Worm (Caenorhabditis elegans) whole organism, late embryonic: ENCODE measurements around the gene C06G1.1.

ENCODE experiments used
- C08G9.2 ChIP-seq: sonication (generic microtip); optimal IDR thresholded peaks from 2 replicates; lab custom pipeline; 2016; ENCODE audit warnings: mild to moderate bottlenecking, missing genetic modification characterization, moderate library complexity, missing compliant biosample characterization
- C38D4.7 ChIP-seq: fragments of 200-800 bp; sonication (Bioruptor generic); optimal IDR thresholded peaks from 2 replicates; lab custom pipeline; 2018; ENCODE audit warnings: mild to moderate bottlenecking, missing genetic modification characterization, moderate library complexity, missing compliant biosample characterization
- F13H6.1 ChIP-seq: sonication (generic microtip); optimal IDR thresholded peaks from 2 replicates; lab custom pipeline; 2016; ENCODE audit warnings: missing genetic modification characterization, missing compliant biosample characterization
- K02D7.2 ChIP-seq: sonication (generic microtip); optimal IDR thresholded peaks from 2 replicates; lab custom pipeline; 2017; ENCODE audit warnings: mild to moderate bottlenecking, missing genetic modification characterization, missing compliant biosample characterization
- K09A11.1 ChIP-seq: sonication (generic microtip); optimal IDR thresholded peaks from 2 replicates; lab custom pipeline; 2017; ENCODE audit warnings: antibody characterized with exemption, mild to moderate bottlenecking, missing genetic modification characterization, missing compliant biosample characterization; ENCODE audit not compliant: insufficient read depth
- T23F11.4 ChIP-seq: fragments of 200-800 bp; sonication (Bioruptor generic); optimal IDR thresholded peaks from 2 replicates; lab custom pipeline; 2018; ENCODE audit warnings: mild to moderate bottlenecking, missing genetic modification characterization, missing compliant biosample characterization
- Y22D7AL.16 ChIP-seq: sonication (generic microtip); optimal IDR thresholded peaks from 2 replicates; lab custom pipeline; 2016; ENCODE audit warnings: missing genetic modification characterization, missing compliant biosample characterization
- ahr-1 ChIP-seq: sonication (generic microtip); optimal IDR thresholded peaks from 2 replicates; lab custom pipeline; 2016; ENCODE audit warnings: missing genetic modification characterization, missing compliant biosample characterization
- ama-1 ChIP-seq: fragments of 150-350 bp; optimal IDR thresholded peaks from 2 replicates; lab custom pipeline; 2014
- ceh-14 ChIP-seq: sonication (generic microtip); optimal IDR thresholded peaks from 2 replicates; lab custom pipeline; 2016; ENCODE audit warnings: missing genotype, missing genetic modification characterization, missing compliant biosample characterization
- ceh-19 ChIP-seq: fragments of 200-800 bp; sonication (Bioruptor generic); optimal IDR thresholded peaks from 2 replicates; lab custom pipeline; 2018; ENCODE audit warnings: mild to moderate bottlenecking, missing genetic modification characterization, missing compliant biosample characterization
- ceh-22 ChIP-seq: sonication (generic microtip); optimal IDR thresholded peaks from 2 replicates; lab custom pipeline; 2017; ENCODE audit warnings: missing biosample characterization, missing genetic modification characterization
- ceh-24 ChIP-seq: sonication (generic microtip); optimal IDR thresholded peaks from 2 replicates; lab custom pipeline; 2016; ENCODE audit warnings: mild to moderate bottlenecking, missing genetic modification characterization, missing compliant biosample characterization
- ceh-30 ChIP-seq: fragments of 150-350 bp; optimal IDR thresholded peaks from 2 replicates; lab custom pipeline; 2014; ENCODE audit warnings: missing biosample characterization, missing genetic modification characterization
- ceh-34 ChIP-seq: sonication (generic microtip); optimal IDR thresholded peaks from 2 replicates; lab custom pipeline; 2016; ENCODE audit warnings: mild to moderate bottlenecking, missing genetic modification characterization, missing compliant biosample characterization
- ceh-48 ChIP-seq: sonication (generic microtip); optimal IDR thresholded peaks from 2 replicates; lab custom pipeline; 2016; ENCODE audit warnings: missing genetic modification characterization, inconsistent platforms, missing compliant biosample characterization
- ceh-9 ChIP-seq: sonication (generic microtip); optimal IDR thresholded peaks from 2 replicates; lab custom pipeline; 2016; ENCODE audit warnings: mild to moderate bottlenecking, missing genetic modification characterization, inconsistent platforms, missing compliant biosample characterization
- elt-2 ChIP-seq: sonication (generic microtip); optimal IDR thresholded peaks from 2 replicates; lab custom pipeline; 2016; ENCODE audit warnings: missing genetic modification reagents, missing genetic modification characterization, missing compliant biosample characterization
- ets-4 ChIP-seq: sonication (generic microtip); optimal IDR thresholded peaks from 2 replicates; lab custom pipeline; 2016; ENCODE audit warnings: missing genetic modification characterization, missing compliant biosample characterization
- fax-1 ChIP-seq: sonication (generic microtip); optimal IDR thresholded peaks from 2 replicates; lab custom pipeline; 2016; ENCODE audit warnings: missing genotype, missing genetic modification characterization, missing compliant biosample characterization
- fkh-10 ChIP-seq: fragments of 150-350 bp; optimal IDR thresholded peaks from 2 replicates; lab custom pipeline; 2014; ENCODE audit warnings: missing biosample characterization, missing genetic modification reagents, missing genetic modification characterization
- gmeb-2 ChIP-seq: sonication (generic microtip); optimal IDR thresholded peaks from 2 replicates; lab custom pipeline; 2016; ENCODE audit warnings: missing genetic modification characterization, inconsistent platforms, missing compliant biosample characterization
- hlh-15 ChIP-seq: sonication (generic microtip); optimal IDR thresholded peaks from 2 replicates; lab custom pipeline; 2016; ENCODE audit warnings: missing genetic modification characterization, missing compliant biosample characterization
- hlh-30 ChIP-seq: sonication (generic microtip); optimal IDR thresholded peaks from 2 replicates; lab custom pipeline; 2017; ENCODE audit warnings: antibody characterized with exemption, missing genetic modification characterization, missing compliant biosample characterization; ENCODE audit not compliant: insufficient read depth
- hlh-6 ChIP-seq: sonication (generic microtip); optimal IDR thresholded peaks from 2 replicates; lab custom pipeline; 2016; ENCODE audit warnings: missing genotype, missing genetic modification characterization, missing compliant biosample characterization
- hlh-8 ChIP-seq: sonication (generic microtip); optimal IDR thresholded peaks from 2 replicates; lab custom pipeline; 2016; ENCODE audit warnings: missing genotype, missing genetic modification characterization, missing compliant biosample characterization
- lim-6 ChIP-seq: sonication (generic microtip); optimal IDR thresholded peaks from 2 replicates; lab custom pipeline; 2016; ENCODE audit warnings: missing genetic modification characterization, missing compliant biosample characterization
- lin-11 ChIP-seq: fragments of 200-800 bp; sonication (Bioruptor generic); optimal IDR thresholded peaks from 2 replicates; lab custom pipeline; 2018; ENCODE audit warnings: mild to moderate bottlenecking, missing genetic modification characterization, missing compliant biosample characterization
- mec-3 ChIP-seq: sonication (generic microtip); optimal IDR thresholded peaks from 2 replicates; lab custom pipeline; 2016; ENCODE audit warnings: borderline replicate concordance, missing genetic modification characterization, missing compliant biosample characterization
- nfya-1 ChIP-seq: sonication (generic microtip); optimal IDR thresholded peaks from 2 replicates; lab custom pipeline; 2017; ENCODE audit warnings: missing genetic modification characterization, mild to moderate bottlenecking, missing compliant biosample characterization, antibody characterized with exemption, moderate library complexity
- nhr-232 ChIP-seq: sonication (generic microtip); optimal IDR thresholded peaks from 2 replicates; lab custom pipeline; 2016; ENCODE audit warnings: missing genetic modification characterization, missing compliant biosample characterization
- odd-2 ChIP-seq: sonication (generic microtip); optimal IDR thresholded peaks from 2 replicates; lab custom pipeline; 2017; ENCODE audit warnings: antibody characterized with exemption, mild to moderate bottlenecking, missing genetic modification characterization, missing compliant biosample characterization
- pag-3 ChIP-seq: sonication (generic microtip); optimal IDR thresholded peaks from 2 replicates; lab custom pipeline; 2016; ENCODE audit warnings: missing compliant biosample characterization, missing genetic modification characterization, borderline replicate concordance
- pat-9 ChIP-seq: fragments of 200-800 bp; sonication (Bioruptor generic); optimal IDR thresholded peaks from 2 replicates; lab custom pipeline; 2018; ENCODE audit warnings: mild to moderate bottlenecking, missing genetic modification characterization, moderate library complexity, missing compliant biosample characterization
- pax-1 ChIP-seq: fragments of 150-350 bp; optimal IDR thresholded peaks from 2 replicates; lab custom pipeline; 2014; ENCODE audit warnings: missing biosample characterization, missing genetic modification characterization
- pha-2 ChIP-seq: sonication (generic microtip); optimal IDR thresholded peaks from 2 replicates; lab custom pipeline; 2017; ENCODE audit warnings: mild to moderate bottlenecking, missing genetic modification characterization, missing compliant biosample characterization
- pha-4 ChIP-seq: fragments of 150-350 bp; optimal IDR thresholded peaks from 2 replicates; lab custom pipeline; 2018; ENCODE audit warnings: missing biosample characterization, missing genetic modification reagents, missing genetic modification characterization
- ref-2 ChIP-seq: sonication (generic microtip); optimal IDR thresholded peaks from 2 replicates; lab custom pipeline; 2016; ENCODE audit warnings: missing genetic modification characterization, missing compliant biosample characterization
- sdc-2 ChIP-seq: sonication (generic microtip); optimal IDR thresholded peaks from 2 replicates; lab custom pipeline; 2016; ENCODE audit warnings: missing genotype, missing genetic modification characterization, missing compliant biosample characterization
- syd-9 ChIP-seq: sonication (generic microtip); optimal IDR thresholded peaks from 2 replicates; lab custom pipeline; 2016; ENCODE audit warnings: mild to moderate bottlenecking, missing genetic modification characterization, moderate library complexity, missing compliant biosample characterization
- tbx-7 ChIP-seq: sonication (generic microtip); optimal IDR thresholded peaks from 2 replicates; lab custom pipeline; 2016; ENCODE audit warnings: missing genotype, missing genetic modification characterization, missing compliant biosample characterization
- unc-3 ChIP-seq, 2 experiments: fragments of 200-800 bp in 1 of 2; sonication (Bioruptor generic) in 1 of 2; sonication (generic microtip) in 1 of 2; conservative IDR thresholded peaks in 1 of 2; optimal IDR thresholded peaks in 1 of 2; 2 replicates each; pipeline versions ENCODE4 v1.3.6 to Lab custom; 2016 to 2022; ENCODE audit warnings: missing compliant biosample characterization in 2 of 2, missing genetic modification characterization in 2 of 2, missing genetic modification reagents in 1 of 2
- unc-42 ChIP-seq: sonication (generic microtip); optimal IDR thresholded peaks from 2 replicates; lab custom pipeline; 2016; ENCODE audit warnings: missing genotype, missing genetic modification characterization, missing compliant biosample characterization
- unc-55 ChIP-seq: sonication (generic microtip); optimal IDR thresholded peaks from 2 replicates; lab custom pipeline; 2017; ENCODE audit warnings: missing biosample characterization, missing genetic modification reagents, missing genetic modification characterization
- unc-86 ChIP-seq: sonication (generic microtip); optimal IDR thresholded peaks from 2 replicates; lab custom pipeline; 2016; ENCODE audit warnings: missing genetic modification characterization, missing compliant biosample characterization
- zip-5 ChIP-seq: sonication (generic microtip); optimal IDR thresholded peaks from 2 replicates; lab custom pipeline; 2016; ENCODE audit warnings: missing genetic modification characterization, missing compliant biosample characterization

Gene C06G1.1

DNA sequence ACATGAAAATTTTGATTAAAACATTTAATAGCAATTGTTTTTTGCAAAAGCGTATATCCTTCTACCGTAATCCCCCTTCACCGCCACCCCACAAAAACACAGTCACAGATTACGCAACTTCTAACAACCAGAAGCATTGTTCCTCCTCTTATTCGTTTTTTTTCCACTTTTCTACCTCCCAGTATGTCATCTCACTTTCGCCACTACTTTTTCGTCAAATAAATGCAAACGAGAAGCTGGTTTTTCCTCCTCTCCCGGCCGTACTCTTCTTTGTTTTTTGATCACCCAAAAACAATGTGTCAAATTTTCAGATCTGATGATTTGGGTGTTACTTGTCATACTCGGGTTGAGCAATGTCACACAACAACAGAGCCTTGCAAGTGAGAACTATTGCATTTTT is at the start of gene C06G1.1:
TSS of gene C06G1.1 (plus strand) at position 301 of the 400 bp plus-strand sequence.
- no peak for TF ChIP-seq ceh-48 (tag; lab: Kevin White, UChicago)

DNA sequence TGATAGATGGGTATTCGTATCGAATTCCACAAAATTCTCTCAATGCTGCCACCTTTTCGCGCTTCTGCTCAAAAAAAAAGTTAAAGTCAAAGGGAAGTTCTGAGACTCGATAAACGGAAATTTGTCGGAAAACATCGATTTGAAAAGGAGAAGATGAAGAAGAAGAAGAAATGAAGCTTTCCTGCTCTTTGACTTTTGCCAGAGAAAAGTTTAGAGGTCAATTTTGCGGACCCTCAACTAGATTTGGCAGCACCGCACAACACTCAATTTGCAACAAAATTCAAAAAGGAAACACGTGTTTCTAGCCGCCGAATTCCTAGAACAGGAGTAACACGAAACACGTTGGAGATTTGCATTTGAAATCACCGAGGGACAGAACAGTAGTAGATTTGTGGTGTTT is 45.0 kb upstream of the C06G1.1 start:
- no peak for TF ChIP-seq ceh-14 (tag; lab: Kevin White, UChicago)
- TF ChIP-seq, all 69 proteins: peak for 0

DNA sequence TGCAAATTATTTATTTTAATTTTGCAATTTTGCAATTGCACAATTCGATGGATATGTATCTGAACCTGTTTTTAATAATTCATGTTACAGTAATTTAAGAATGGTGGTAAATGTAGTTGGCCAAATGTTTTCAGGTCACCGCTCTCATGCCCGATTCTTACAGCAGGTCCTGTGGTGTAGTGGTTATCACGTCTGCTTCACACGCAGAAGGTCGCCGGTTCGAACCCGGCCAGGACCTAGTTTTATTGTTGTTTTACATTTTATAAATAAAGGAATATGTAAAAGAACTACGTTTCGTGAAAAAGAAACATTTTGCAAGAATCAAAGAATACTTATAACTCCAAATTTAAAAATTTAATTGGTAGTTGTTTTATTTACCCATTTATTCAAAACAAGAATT is 42.9 kb upstream of the C06G1.1 start:
- TF ChIP-seq elt-2 (no peak), nhr-232 (tag; lab: Kevin White, UChicago) (no peak), K09A11.1 (tag; lab: Kevin White, UChicago) (no peak), ahr-1 (no peak), F13H6.1 (tag; lab: Kevin White, UChicago) (no peak), C38D4.7 (GFP tag; lab: Kevin White, UChicago) (no peak), zip-5 (tag; lab: Kevin White, UChicago) (no peak), ceh-22 (no peak), unc-3 (GFP tag; conservative IDR thresholded peaks at IDR 0.05; lab: Robert Waterston, UW) (no peak), unc-3 (tag; optimal IDR thresholded peaks at IDR 0.05; lab: Kevin White, UChicago) (no peak), ceh-19 (GFP tag; lab: Kevin White, UChicago) (no peak), mec-3 (no peak), ref-2 (no peak), Y22D7AL.16 (no peak), tbx-7 (no peak), K02D7.2 (no peak), nfya-1 (tag; lab: Kevin White, UChicago) (no peak), T23F11.4 (GFP tag; lab: Kevin White, UChicago) (no peak), pha-4 (tag; lab: Kevin White, UChicago) (no peak), fax-1 (no peak), pax-1 (tag; lab: Kevin White, UChicago) (no peak)

DNA sequence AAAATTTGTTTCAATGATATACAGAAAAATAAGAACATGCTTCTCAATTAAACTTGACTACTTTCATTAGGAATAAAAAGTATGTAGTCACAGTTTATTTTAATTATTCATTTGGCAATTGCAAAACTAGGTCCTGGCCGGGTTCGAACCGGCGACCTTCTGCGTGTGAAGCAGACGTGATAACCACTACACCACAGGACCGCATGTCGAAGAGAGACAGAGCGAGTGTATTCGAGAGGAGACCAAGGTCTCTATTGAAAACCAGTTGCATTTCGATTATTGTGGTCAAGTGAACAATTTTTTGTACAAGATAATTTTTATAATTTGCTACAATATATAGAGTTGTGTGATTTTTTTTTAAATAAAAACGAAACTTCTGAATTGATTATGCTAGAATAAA is 42.3 kb upstream of the C06G1.1 start:
- no peak for TF ChIP-seq ceh-24 (tag; lab: Kevin White, UChicago)
- peak; percentile 40 for TF ChIP-seq unc-86
- TF ChIP-seq ceh-48 (tag; lab: Kevin White, UChicago), result peak; percentile 28
- peak; percentile 41 for TF ChIP-seq hlh-6 (tag; lab: Kevin White, UChicago)
- TF ChIP-seq nhr-232 (tag; lab: Kevin White, UChicago), result peak; percentile 41
- no peak for TF ChIP-seq hlh-15 (tag; lab: Kevin White, UChicago)
- no peak for TF ChIP-seq syd-9 (tag; lab: Kevin White, UChicago)
- TF ChIP-seq pat-9 (tag; lab: Kevin White, UChicago), result peak; percentile 58
- peak; percentile 59 for TF ChIP-seq fax-1
- peak; percentile 80 for TF ChIP-seq sdc-2 (tag; lab: Kevin White, UChicago)
- no peak for TF ChIP-seq ceh-30 (tag; lab: Kevin White, UChicago)
- TF ChIP-seq ref-2, result peak; percentile 63
- no peak for TF ChIP-seq unc-42 (tag; lab: Kevin White, UChicago)
- TF ChIP-seq hlh-30, result no peak
- TF ChIP-seq lin-11 (tag; lab: Kevin White, UChicago), result peak; percentile 38
- no peak for TF ChIP-seq ama-1 (lab: Kevin White, UChicago)
- no peak for TF ChIP-seq hlh-8
- TF ChIP-seq pha-2, result no peak
- TF ChIP-seq K09A11.1 (tag; lab: Kevin White, UChicago), result peak; percentile 20
- TF ChIP-seq odd-2 (tag; lab: Kevin White, UChicago), result peak; percentile 19
- peak; percentile 23 for TF ChIP-seq ahr-1
- TF ChIP-seq fkh-10, result no peak
- peak; percentile 54 for TF ChIP-seq Y22D7AL.16
- peak; percentile 22 for TF ChIP-seq ceh-34
- no peak for TF ChIP-seq pag-3 (tag; lab: Kevin White, UChicago)
- TF ChIP-seq K02D7.2, result peak; percentile 22
- TF ChIP-seq pha-4 (tag; lab: Kevin White, UChicago), result no peak
- TF ChIP-seq unc-55 (GFP tag; lab: Kevin White, UChicago), result no peak
- no peak for TF ChIP-seq ets-4 (tag; lab: Kevin White, UChicago)
- peak; percentile 48 for TF ChIP-seq gmeb-2
- TF ChIP-seq lim-6 (tag; lab: Kevin White, UChicago), result no peak
- TF ChIP-seq C08G9.2, result peak; percentile 31
- no peak for TF ChIP-seq F13H6.1 (tag; lab: Kevin White, UChicago)
- peak; percentile 63 for TF ChIP-seq unc-3 (GFP tag; conservative IDR thresholded peaks at IDR 0.05; lab: Robert Waterston, UW)
- no peak for TF ChIP-seq unc-3 (tag; optimal IDR thresholded peaks at IDR 0.05; lab: Kevin White, UChicago)
- TF ChIP-seq ceh-9 (tag; lab: Kevin White, UChicago), result no peak
